Fruit fly (Drosophila melanogaster): ENCODE measurements around the gene CG15211.

DNA sequence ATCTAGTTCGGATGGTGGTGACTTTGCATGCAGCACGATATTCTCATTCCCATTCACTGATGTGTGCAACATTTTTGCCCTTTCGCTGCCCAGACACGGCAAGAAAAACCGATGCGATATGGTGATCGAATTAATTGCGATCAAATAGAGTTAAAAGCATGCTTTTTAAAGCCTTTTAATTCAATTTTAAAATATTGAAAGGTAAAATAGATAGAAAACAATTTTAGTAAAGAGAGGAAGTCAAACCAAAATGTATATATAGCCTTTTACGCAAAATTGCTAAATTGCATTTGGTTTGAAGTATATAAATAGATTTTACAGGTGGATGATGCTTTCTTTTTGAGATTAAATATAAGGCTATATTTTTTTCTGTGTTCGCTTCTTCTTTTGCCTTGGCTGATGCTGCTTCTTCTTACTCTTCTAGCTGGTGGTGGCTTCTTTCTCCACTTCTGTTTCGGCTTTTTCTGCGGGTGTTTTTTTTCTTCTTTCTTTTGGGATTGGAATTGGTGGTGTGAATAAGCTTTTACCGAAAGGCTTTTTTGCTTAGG lies 31.3 kb upstream of the CG15211 start:
- no peak for TF ChIP-seq kni (GFP tag; optimal IDR thresholded peaks at IDR 0.05)
- TF ChIP-seq ind (GFP tag; optimal IDR thresholded peaks at IDR 0.05): no peak
- TF ChIP-seq pros (GFP tag; optimal IDR thresholded peaks at IDR 0.05): peak; percentile 70
- no peak for TF ChIP-seq PHDP (tag; optimal IDR thresholded peaks at IDR 0.05)
- TF ChIP-seq pb (GFP tag; optimal IDR thresholded peaks at IDR 0.05): no peak
- no peak for TF ChIP-seq hkb (optimal IDR thresholded peaks at IDR 0.05)
- TF ChIP-seq hkb (GFP tag; IDR thresholded peaks at IDR 0.05): no peak
- TF ChIP-seq BtbVII (GFP tag; optimal IDR thresholded peaks at IDR 0.05): no peak
- TF ChIP-seq Sox102F (GFP tag; optimal IDR thresholded peaks at IDR 0.05): no peak
- no peak for TF ChIP-seq CG10431 (GFP tag; optimal IDR thresholded peaks at IDR 0.05)
- no peak for TF ChIP-seq sc (optimal IDR thresholded peaks at IDR 0.05)
- no peak for TF ChIP-seq sc (GFP tag; optimal IDR thresholded peaks at IDR 0.05)
- TF ChIP-seq Spps (tag; optimal IDR thresholded peaks at IDR 0.05): no peak
- no peak for TF ChIP-seq jumu (GFP tag; optimal IDR thresholded peaks at IDR 0.05)
- no peak for TF ChIP-seq pan (optimal IDR thresholded peaks at IDR 0.05)
- no peak for TF ChIP-seq pan (GFP tag; optimal IDR thresholded peaks at IDR 0.05 in 1 of 2, IDR thresholded peaks at IDR 0.05 in 1 of 2)
